Fruit fly (Drosophila melanogaster) whole organism, embryonic: ENCODE data around the gene mRpS26.

Experiments used
- Abd-B ChIP-seq: fragments of 200-800 bp; sonication (Bioruptor generic); optimal IDR thresholded peaks from 2 replicates; lab custom pipeline; 2018; ENCODE audit warnings: missing biosample characterization, mild to moderate bottlenecking, missing genetic modification characterization, moderate library complexity
- CG4328 ChIP-seq: fragments of 200-800 bp; sonication (Bioruptor generic); optimal IDR thresholded peaks from 3 replicates; lab custom pipeline; 2017; ENCODE audit warnings: missing biosample characterization, missing genetic modification reagents, missing genetic modification characterization
- CG5180 ChIP-seq: fragments of 200-800 bp; sonication (Bioruptor generic); optimal IDR thresholded peaks from 3 replicates; lab custom pipeline; 2017; ENCODE audit warnings: missing biosample characterization, missing genetic modification characterization, mild to moderate bottlenecking, moderate library complexity, missing genetic modification reagents
- CG9932 ChIP-seq: fragments of 200-800 bp; sonication (Bioruptor generic); IDR thresholded peaks from 2 replicates; pipeline ENCODE4 v1.3.6; 2022; ENCODE audit warnings: missing biosample characterization, missing genetic modification characterization
- Camta ChIP-seq: fragments of 200-800 bp; sonication (Bioruptor generic); optimal IDR thresholded peaks from 2 replicates; lab custom pipeline; 2016; ENCODE audit warnings: missing biosample characterization, missing genetic modification characterization
- Side ChIP-seq: fragments of 200-800 bp; sonication (Bioruptor generic); optimal IDR thresholded peaks from 2 replicates; lab custom pipeline; 2016; ENCODE audit warnings: missing biosample characterization, missing genetic modification characterization
- bigmax ChIP-seq: fragments of 200-800 bp; sonication (Bioruptor generic); optimal IDR thresholded peaks from 2 replicates; lab custom pipeline; 2018; ENCODE audit warnings: missing biosample characterization, mild to moderate bottlenecking, missing genetic modification characterization
- sd ChIP-seq: fragments of 200-800 bp; sonication (Bioruptor generic); optimal IDR thresholded peaks from 3 replicates; lab custom pipeline; 2018; ENCODE audit warnings: missing biosample characterization, mild to moderate bottlenecking, missing genetic modification characterization, moderate library complexity

dm6 chr3L:18086754-18087685, 19.4 kb upstream of the mRpS26 start, which contains the start of gene CG34253:
- TF ChIP-seq Abd-B (GFP tag; lab: Kevin White, UChicago): no peak
- TF ChIP-seq CG5180 (GFP tag; lab: Kevin White, UChicago): no peak
- TF ChIP-seq CG4328 (GFP tag; lab: Kevin White, UChicago): no peak
- no peak for TF ChIP-seq Camta (GFP tag; lab: Kevin White, UChicago)
- TF ChIP-seq CG9932: no peak
- TF ChIP-seq Side (GFP tag; lab: Kevin White, UChicago): no peak
- TF ChIP-seq sd (tag; lab: Kevin White, UChicago): no peak
- no peak for TF ChIP-seq bigmax (GFP tag; lab: Kevin White, UChicago)
